Fruit fly (Drosophila melanogaster) whole organism, prepupa: ENCODE results near the gene CG33339.

ENCODE experiments used
- Blimp-1 ChIP-seq: fragments of 200-800 bp; sonication (Bioruptor generic); optimal IDR thresholded peaks from 3 replicates; lab custom pipeline; 2017; ENCODE audit warnings: missing biosample characterization, missing genetic modification characterization, mild to moderate bottlenecking, moderate library complexity, missing genetic modification reagents
- CG10631 ChIP-seq: fragments of 200-800 bp; sonication (Bioruptor generic); optimal IDR thresholded peaks from 2 replicates; lab custom pipeline; 2016; ENCODE audit warnings: missing biosample characterization, missing genetic modification characterization
- CG10669 ChIP-seq: fragments of 200-800 bp; sonication (Bioruptor generic); optimal IDR thresholded peaks from 3 replicates; lab custom pipeline; 2018; ENCODE audit warnings: missing biosample characterization, mild to moderate bottlenecking, missing genetic modification characterization, moderate library complexity
- CG11294 ChIP-seq: fragments of 200-800 bp; sonication (Bioruptor generic); IDR thresholded peaks from 2 replicates; pipeline ENCODE4 v1.3.6; 2022; ENCODE audit warnings: missing biosample characterization, missing genetic modification characterization
- CG11762 ChIP-seq: fragments of 200-800 bp; sonication (Bioruptor generic); optimal IDR thresholded peaks from 3 replicates; lab custom pipeline; 2016; ENCODE audit warnings: missing biosample characterization, missing genetic modification characterization; ENCODE audit not compliant: insufficient read depth
- CG11902 ChIP-seq: fragments of 200-800 bp; sonication (Bioruptor generic); optimal IDR thresholded peaks from 3 replicates; lab custom pipeline; 2016; ENCODE audit warnings: missing biosample characterization, missing genetic modification characterization
- CG15336 ChIP-seq: fragments of 200-800 bp; sonication (Bioruptor generic); IDR thresholded peaks from 2 replicates; pipeline ENCODE4 v1.3.6; 2022; ENCODE audit warnings: missing biosample characterization, missing genetic modification characterization
- CG1621 ChIP-seq: fragments of 200-800 bp; sonication (Bioruptor generic); optimal IDR thresholded peaks from 3 replicates; lab custom pipeline; 2018; ENCODE audit warnings: missing biosample characterization, mild to moderate bottlenecking, missing genetic modification characterization
- CG3032 ChIP-seq: fragments of 200-800 bp; optimal IDR thresholded peaks from 2 replicates; lab custom pipeline; 2019; ENCODE audit warnings: missing biosample characterization, mild to moderate bottlenecking, missing genetic modification characterization, moderate library complexity
- CG31627 ChIP-seq: fragments of 200-800 bp; sonication (Bioruptor generic); optimal IDR thresholded peaks from 3 replicates; lab custom pipeline; 2016; ENCODE audit warnings: missing biosample characterization, missing genetic modification characterization
- CG34406 ChIP-seq: fragments of 200-800 bp; sonication (Bioruptor generic); optimal IDR thresholded peaks from 3 replicates; lab custom pipeline; 2016; ENCODE audit warnings: missing biosample characterization, missing genetic modification characterization
- CG4318 ChIP-seq: fragments of 200-800 bp; sonication (Bioruptor generic); optimal IDR thresholded peaks from 3 replicates; lab custom pipeline; 2017; ENCODE audit warnings: missing biosample characterization, mild to moderate bottlenecking, missing genetic modification characterization
- CG6163 ChIP-seq: fragments of 200-800 bp; sonication (Bioruptor generic); IDR thresholded peaks from 3 replicates; pipeline ENCODE4 v1.3.6; 2022; ENCODE audit warnings: missing biosample characterization, missing genetic modification characterization
- CG6276 ChIP-seq: fragments of 200-800 bp; sonication (Bioruptor generic); optimal IDR thresholded peaks from 2 replicates; lab custom pipeline; 2017; ENCODE audit warnings: missing biosample characterization, mild to moderate bottlenecking, missing genetic modification characterization
- CG6792 ChIP-seq: fragments of 200-800 bp; sonication (Bioruptor generic); optimal IDR thresholded peaks from 3 replicates; lab custom pipeline; 2016; ENCODE audit warnings: missing biosample characterization, missing genetic modification characterization
- CG6808 ChIP-seq: fragments of 200-800 bp; sonication (Bioruptor generic); optimal IDR thresholded peaks from 3 replicates; lab custom pipeline; 2017; ENCODE audit warnings: missing biosample characterization, missing genetic modification characterization, mild to moderate bottlenecking, moderate library complexity, missing genetic modification reagents
- CG6854 ChIP-seq: fragments of 200-800 bp; sonication (Bioruptor generic); optimal IDR thresholded peaks from 2 replicates; lab custom pipeline; 2017; ENCODE audit warnings: missing biosample characterization, mild to moderate bottlenecking, missing genetic modification characterization
- CG7368 ChIP-seq: fragments of 200-800 bp; sonication (Bioruptor generic); optimal IDR thresholded peaks from 3 replicates; lab custom pipeline; 2016; ENCODE audit warnings: missing biosample characterization, missing genetic modification characterization
- CG8319 ChIP-seq: fragments of 200-800 bp; sonication (Bioruptor generic); optimal IDR thresholded peaks from 3 replicates; lab custom pipeline; 2016; ENCODE audit warnings: missing biosample characterization, missing genetic modification characterization
- CG8632 ChIP-seq: fragments of 200-800 bp; sonication (Bioruptor generic); optimal IDR thresholded peaks from 3 replicates; lab custom pipeline; 2016; ENCODE audit warnings: missing biosample characterization, missing genetic modification characterization
- Eip75B ChIP-seq: fragments of 200-800 bp; sonication (Bioruptor generic); optimal IDR thresholded peaks from 3 replicates; lab custom pipeline; 2016; ENCODE audit warnings: missing biosample characterization, missing genetic modification characterization
- Eip93F ChIP-seq: fragments of 200-800 bp; sonication (Bioruptor generic); optimal IDR thresholded peaks from 2 replicates; lab custom pipeline; 2016; ENCODE audit warnings: missing biosample characterization, mild to moderate bottlenecking, missing genetic modification characterization
- Ets21C ChIP-seq: fragments of 200-800 bp; sonication (Bioruptor generic); optimal IDR thresholded peaks from 3 replicates; lab custom pipeline; 2016; ENCODE audit warnings: missing biosample characterization, missing genetic modification characterization
- Ets96B ChIP-seq: fragments of 200-800 bp; optimal IDR thresholded peaks from 2 replicates; lab custom pipeline; 2019; ENCODE audit warnings: missing biosample characterization, mild to moderate bottlenecking, missing genetic modification characterization, moderate library complexity
- Gug ChIP-seq: fragments of 200-800 bp; sonication (Bioruptor generic); IDR thresholded peaks from 2 replicates; pipeline ENCODE4 v1.3.6; 2022; ENCODE audit warnings: missing biosample characterization, missing genetic modification characterization
- Hr38 ChIP-seq: sonication (Bioruptor generic); optimal IDR thresholded peaks from 2 replicates; lab custom pipeline; 2016; ENCODE audit warnings: missing biosample characterization, missing genetic modification characterization
- Hr39 ChIP-seq: fragments of 200-800 bp; sonication (Bioruptor generic); optimal IDR thresholded peaks from 2 replicates; lab custom pipeline; 2016; ENCODE audit warnings: missing biosample characterization, missing genetic modification characterization
- Hr4 ChIP-seq: fragments of 200-800 bp; sonication (Bioruptor generic); optimal IDR thresholded peaks from 3 replicates; lab custom pipeline; 2016; ENCODE audit warnings: missing biosample characterization, missing genetic modification characterization
- Lpt ChIP-seq: fragments of 200-800 bp; sonication (Bioruptor generic); optimal IDR thresholded peaks from 3 replicates; lab custom pipeline; 2016; ENCODE audit warnings: missing biosample characterization, missing genetic modification characterization
- Met ChIP-seq: fragments of 200-800 bp; sonication (Bioruptor generic); optimal IDR thresholded peaks from 3 replicates; lab custom pipeline; 2016; ENCODE audit warnings: missing biosample characterization, missing genetic modification characterization
- OdsH ChIP-seq: fragments of 200-800 bp; sonication (Bioruptor generic); optimal IDR thresholded peaks from 3 replicates; lab custom pipeline; 2016; ENCODE audit warnings: missing biosample characterization, missing genetic modification characterization
- Smox ChIP-seq: fragments of 200-800 bp; sonication (Bioruptor generic); optimal IDR thresholded peaks from 3 replicates; lab custom pipeline; 2016; ENCODE audit warnings: missing biosample characterization, missing genetic modification characterization
- Sox102F ChIP-seq: fragments of 200-800 bp; sonication (Bioruptor generic); optimal IDR thresholded peaks from 2 replicates; lab custom pipeline; 2016; ENCODE audit warnings: missing biosample characterization, mild to moderate bottlenecking, missing genetic modification characterization
- Sox15 ChIP-seq: fragments of 200-800 bp; sonication (Bioruptor generic); optimal IDR thresholded peaks from 3 replicates; lab custom pipeline; 2016; ENCODE audit warnings: missing biosample characterization, missing genetic modification characterization
- achi ChIP-seq: fragments of 200-800 bp; sonication (Bioruptor generic); optimal IDR thresholded peaks from 3 replicates; lab custom pipeline; 2016; ENCODE audit warnings: missing biosample characterization, missing genetic modification characterization
- acj6 ChIP-seq: fragments of 200-800 bp; sonication (Bioruptor generic); optimal IDR thresholded peaks from 3 replicates; lab custom pipeline; 2016; ENCODE audit warnings: missing biosample characterization, missing genetic modification characterization
- cyc ChIP-seq: fragments of 200-800 bp; sonication (Bioruptor generic); optimal IDR thresholded peaks from 3 replicates; lab custom pipeline; 2016; ENCODE audit warnings: missing biosample characterization, missing genetic modification characterization
- dac ChIP-seq: fragments of 200-800 bp; sonication (Bioruptor generic); optimal IDR thresholded peaks from 2 replicates; lab custom pipeline; 2017; ENCODE audit warnings: missing biosample characterization, mild to moderate bottlenecking, missing genetic modification characterization
- dsx ChIP-seq: fragments of 200-800 bp; optimal IDR thresholded peaks from 3 replicates; lab custom pipeline; 2019; ENCODE audit warnings: missing biosample characterization, mild to moderate bottlenecking, missing genetic modification characterization, moderate library complexity; ENCODE audit not compliant: poor library complexity, severe bottlenecking
- eg ChIP-seq: fragments of 200-800 bp; sonication (Bioruptor generic); IDR thresholded peaks from 3 replicates; pipeline ENCODE4 v1.3.6; 2022; ENCODE audit warnings: missing biosample characterization, missing genetic modification characterization
- esn ChIP-seq: fragments of 200-800 bp; sonication (Bioruptor generic); optimal IDR thresholded peaks from 2 replicates; lab custom pipeline; 2016; ENCODE audit warnings: missing biosample characterization, mild to moderate bottlenecking, missing genetic modification characterization, moderate library complexity
- fd59A ChIP-seq: fragments of 200-800 bp; sonication (Bioruptor generic); optimal IDR thresholded peaks from 2 replicates; lab custom pipeline; 2017; ENCODE audit warnings: missing biosample characterization, mild to moderate bottlenecking, missing genetic modification characterization, missing genetic modification reagents
- fd85E ChIP-seq: fragments of 200-800 bp; sonication (Bioruptor generic); optimal IDR thresholded peaks from 3 replicates; lab custom pipeline; 2016; ENCODE audit warnings: missing biosample characterization, missing genetic modification characterization
- fkh ChIP-seq: fragments of 200-800 bp; sonication (Bioruptor generic); optimal IDR thresholded peaks from 3 replicates; lab custom pipeline; 2017; ENCODE audit warnings: missing biosample characterization, mild to moderate bottlenecking, missing genetic modification characterization, moderate library complexity
- lz ChIP-seq: fragments of 200-800 bp; sonication (Bioruptor generic); optimal IDR thresholded peaks from 3 replicates; lab custom pipeline; 2016; ENCODE audit warnings: missing biosample characterization, missing genetic modification characterization
- net ChIP-seq: fragments of 200-800 bp; sonication (Bioruptor generic); optimal IDR thresholded peaks from 3 replicates; lab custom pipeline; 2016; ENCODE audit warnings: missing biosample characterization, missing genetic modification characterization
- pdm3 ChIP-seq: fragments of 200-800 bp; sonication (Bioruptor generic); optimal IDR thresholded peaks from 3 replicates; lab custom pipeline; 2016; ENCODE audit warnings: missing biosample characterization, missing genetic modification characterization
- spab ChIP-seq: fragments of 200-800 bp; sonication (Bioruptor generic); optimal IDR thresholded peaks from 2 replicates; lab custom pipeline; 2017; ENCODE audit warnings: missing biosample characterization, mild to moderate bottlenecking, missing genetic modification characterization, missing genetic modification reagents
- ss ChIP-seq, 2 experiments: fragments of 200-800 bp; sonication (Bioruptor generic); optimal IDR thresholded peaks; 2 replicates in 1 of 2; 3 replicates in 1 of 2; lab custom pipeline; 2017 to 2018; ENCODE audit warnings: mild to moderate bottlenecking in 2 of 2, missing biosample characterization in 2 of 2, missing genetic modification characterization in 2 of 2, moderate library complexity in 1 of 2
- svp ChIP-seq: fragments of 200-800 bp; sonication (Bioruptor generic); peaks from one replicate; lab custom pipeline; 2016; ENCODE audit warnings: missing biosample characterization, missing genetic modification characterization
- topi ChIP-seq: fragments of 200-800 bp; sonication (Bioruptor generic); optimal IDR thresholded peaks from 3 replicates; lab custom pipeline; 2016; ENCODE audit warnings: missing biosample characterization, missing genetic modification characterization
- vri ChIP-seq: fragments of 200-800 bp; sonication (Bioruptor generic); optimal IDR thresholded peaks from 3 replicates; lab custom pipeline; 2016; ENCODE audit warnings: missing biosample characterization, mild to moderate bottlenecking, missing genetic modification characterization

Gene CG33339

DNA sequence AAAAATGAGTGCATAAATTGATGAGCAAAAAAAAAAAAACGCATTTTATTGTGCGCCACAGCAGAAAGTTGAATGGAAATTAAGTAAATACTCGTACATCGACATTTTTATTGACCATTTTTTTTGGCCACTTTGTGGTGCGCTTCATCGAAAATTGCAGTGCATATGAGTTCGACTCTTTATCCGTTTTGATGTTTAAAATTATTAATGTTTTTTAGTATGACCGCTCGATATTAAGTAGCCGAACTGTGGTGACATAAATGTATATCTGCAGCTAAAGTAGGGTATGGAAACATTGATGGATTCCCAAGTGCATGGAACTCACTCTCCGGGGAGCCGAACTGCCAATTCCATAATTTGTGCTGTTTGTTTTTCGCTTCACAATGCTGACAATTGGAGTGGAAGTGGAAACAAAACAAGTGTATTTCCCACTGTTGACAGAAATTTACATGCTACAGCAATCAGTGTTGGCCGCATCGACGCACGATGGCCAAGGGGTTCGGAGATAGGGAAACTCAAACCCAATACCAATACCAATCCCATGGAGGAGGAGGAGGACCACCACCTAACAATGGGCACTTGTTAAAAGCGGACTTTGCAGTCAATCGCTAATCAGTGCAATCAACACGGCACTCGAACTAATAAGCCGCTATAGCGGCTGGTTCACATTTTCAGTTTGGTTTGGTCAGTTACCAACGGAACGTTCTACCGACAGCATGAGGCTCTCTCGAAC, 30.7 kb downstream of the CG33339 start, which contains the start of gene CG13616:
Gene CG13616, plus strand, starts transcription at position 683 of the 733 bp plus-strand sequence.
- TF ChIP-seq lz (GFP tag; lab: Kevin White, UChicago) (no peak), svp (GFP tag; lab: Kevin White, UChicago) (peak; percentile 69), CG8632 (GFP tag; lab: Kevin White, UChicago) (no peak), Lpt (GFP tag; lab: Kevin White, UChicago) (no peak), Hr38 (GFP tag; lab: Kevin White, UChicago) (no peak), CG10669 (GFP tag; lab: Kevin White, UChicago) (no peak), Blimp-1 (GFP tag; lab: Kevin White, UChicago) (no peak), dsx (no peak), net (GFP tag; lab: Kevin White, UChicago) (no peak), CG6854 (GFP tag; lab: Kevin White, UChicago) (no peak), spab (GFP tag; lab: Kevin White, UChicago) (no peak), CG11294 (GFP tag; lab: Robert Waterston, UW) (no peak), CG3032 (tag; lab: Kevin White, UChicago) (no peak), achi (no peak), CG6792 (GFP tag; lab: Kevin White, UChicago) (no peak), CG34406 (GFP tag; lab: Kevin White, UChicago) (peak; percentile 19), esn (no peak), Met (GFP tag; lab: Kevin White, UChicago) (peak; percentile 1), Eip75B (GFP tag; lab: Kevin White, UChicago) (no peak), Smox (peak; percentile 15), CG6276 (GFP tag; lab: Kevin White, UChicago) (no peak), fd59A (GFP tag; lab: Kevin White, UChicago) (no peak), Hr39 (GFP tag; lab: Kevin White, UChicago) (peak; percentile 38), CG15336 (GFP tag; lab: Robert Waterston, UW) (no peak), Ets21C (no peak), vri (GFP tag; lab: Kevin White, UChicago) (no peak), CG1621 (tag; lab: Kevin White, UChicago) (no peak), CG10631 (GFP tag; lab: Kevin White, UChicago) (no peak), ss (GFP tag; optimal IDR thresholded peaks at IDR 0.05; lab: Kevin White, UChicago) (no peak), CG6808 (GFP tag; lab: Kevin White, UChicago) (no peak), cyc (GFP tag; lab: Kevin White, UChicago) (peak; percentile 30), CG4318 (GFP tag; lab: Kevin White, UChicago) (no peak), eg (GFP tag; lab: Robert Waterston, UW) (no peak), CG11762 (GFP tag; lab: Kevin White, UChicago) (no peak), Sox102F (GFP tag; lab: Kevin White, UChicago) (no peak), CG31627 (GFP tag; lab: Kevin White, UChicago) (peak; percentile 25), CG11902 (GFP tag; lab: Kevin White, UChicago) (peak; percentile 36), fkh (GFP tag; lab: Kevin White, UChicago) (no peak), CG7368 (GFP tag; lab: Kevin White, UChicago) (no peak), Hr4 (no peak), OdsH (GFP tag; lab: Kevin White, UChicago) (no peak), dac (GFP tag; lab: Kevin White, UChicago) (no peak), CG8319 (GFP tag; lab: Kevin White, UChicago) (no peak), acj6 (no peak), Ets96B (no peak), Gug (GFP tag; lab: Robert Waterston, UW) (no peak), pdm3 (GFP tag; lab: Kevin White, UChicago) (no peak), topi (GFP tag; lab: Kevin White, UChicago) (no peak), Sox15 (GFP tag; lab: Kevin White, UChicago) (no peak), CG6163 (GFP tag; lab: Robert Waterston, UW) (no peak), Eip93F (GFP tag; lab: Kevin White, UChicago) (no peak), fd85E (GFP tag; lab: Kevin White, UChicago) (no peak)
